Fruit fly (Drosophila melanogaster) whole organism, adult: ENCODE results near the gene CG31792.

Experiments
- CG12768 ChIP-seq: fragments of 200-800 bp; sonication (Bioruptor generic); optimal IDR thresholded peaks from 2 replicates; lab custom pipeline; 2017; ENCODE audit warnings: missing biosample characterization, missing genetic modification characterization, mild to moderate bottlenecking, moderate library complexity, missing genetic modification reagents
- CG7101 ChIP-seq: fragments of 200-800 bp; sonication (Bioruptor generic); optimal IDR thresholded peaks from 2 replicates; lab custom pipeline; 2018; ENCODE audit warnings: missing biosample characterization, mild to moderate bottlenecking, missing genetic modification characterization, moderate library complexity
- Clk ChIP-seq: fragments of 200-800 bp; sonication (Bioruptor generic); optimal IDR thresholded peaks from 2 replicates; lab custom pipeline; 2017; ENCODE audit warnings: missing biosample characterization, missing genetic modification characterization
- Crg-1 ChIP-seq: fragments of 200-800 bp; sonication (Bioruptor generic); optimal IDR thresholded peaks from 2 replicates; lab custom pipeline; 2016; ENCODE audit warnings: missing biosample characterization, missing genetic modification characterization
- Hr96 ChIP-seq: fragments of 200-800 bp; sonication (Bioruptor generic); optimal IDR thresholded peaks from 2 replicates; lab custom pipeline; 2016; ENCODE audit warnings: missing biosample characterization, missing genetic modification characterization
- bab1 ChIP-seq: fragments of 200-800 bp; sonication (Bioruptor generic); optimal IDR thresholded peaks from 3 replicates; lab custom pipeline; 2019; ENCODE audit warnings: missing biosample characterization, mild to moderate bottlenecking, missing genetic modification characterization, moderate library complexity
- kay ChIP-seq: fragments of 200-800 bp; sonication (Bioruptor generic); peaks from one replicate; lab custom pipeline; 2016; ENCODE audit warnings: missing biosample characterization, missing genetic modification characterization, borderline replicate concordance
- tj ChIP-seq: fragments of 200-800 bp; sonication (Bioruptor generic); optimal IDR thresholded peaks from 3 replicates; lab custom pipeline; 2017; ENCODE audit warnings: missing biosample characterization, mild to moderate bottlenecking, missing genetic modification characterization, moderate library complexity
- toe ChIP-seq: fragments of 200-800 bp; sonication (Bioruptor generic); optimal IDR thresholded peaks from 2 replicates; lab custom pipeline; 2016; ENCODE audit warnings: missing biosample characterization, missing genetic modification characterization

dm6 chr2L:19014032-19014880 is 17.0 kb downstream of the CG31792 start:
- TF ChIP-seq kay (GFP tag; lab: Kevin White, UChicago) (no peak), CG12768 (GFP tag; lab: Kevin White, UChicago) (peak; percentile 68), Hr96 (GFP tag; lab: Kevin White, UChicago) (no peak), Clk (peak; percentile 36), tj (GFP tag; lab: Kevin White, UChicago) (no peak), CG7101 (tag; lab: Kevin White, UChicago) (peak; percentile 28), Crg-1 (GFP tag; lab: Kevin White, UChicago) (no peak), bab1 (GFP tag; lab: Kevin White, UChicago) (no peak), toe (peak; percentile 41)
